Worm (Caenorhabditis elegans) whole organism, mixed stage, embryonic: ENCODE results near the gene C49G7.12.

Source experiments
- M03D4.4 ChIP-seq: sonication (generic microtip); optimal IDR thresholded peaks from 2 replicates; lab custom pipeline; 2017; ENCODE audit warnings: mild to moderate bottlenecking, missing genetic modification characterization, missing compliant biosample characterization
- blmp-1 ChIP-seq: fragments of 150-350 bp; optimal IDR thresholded peaks from 2 replicates; lab custom pipeline; 2014; ENCODE audit warnings: missing biosample characterization, missing genetic modification characterization
- ceh-39 ChIP-seq: fragments of 150-350 bp; optimal IDR thresholded peaks from 2 replicates; lab custom pipeline; 2014; ENCODE audit warnings: missing biosample characterization, missing genetic modification characterization
- ceh-43 ChIP-seq: fragments of 200-800 bp; sonication (Bioruptor generic); optimal IDR thresholded peaks from 2 replicates; lab custom pipeline; 2018; ENCODE audit warnings: mild to moderate bottlenecking, missing genetic modification characterization, moderate library complexity, missing compliant biosample characterization
- ceh-83 ChIP-seq: fragments of 200-800 bp; sonication (Bioruptor generic); optimal IDR thresholded peaks from 2 replicates; lab custom pipeline; 2018; ENCODE audit warnings: mild to moderate bottlenecking, missing genetic modification characterization, missing compliant biosample characterization
- cnd-1 ChIP-seq: fragments of 200-800 bp; sonication (Bioruptor generic); optimal IDR thresholded peaks from 2 replicates; lab custom pipeline; 2018; ENCODE audit warnings: mild to moderate bottlenecking, missing genetic modification characterization, missing compliant biosample characterization
- drap-1 ChIP-seq: fragments of 200-800 bp; sonication (Bioruptor generic); optimal IDR thresholded peaks from 3 replicates; lab custom pipeline; 2018; ENCODE audit warnings: mild to moderate bottlenecking, missing genetic modification characterization, missing compliant biosample characterization
- elt-1 ChIP-seq: sonication (generic microtip); optimal IDR thresholded peaks from 2 replicates; lab custom pipeline; 2017; ENCODE audit warnings: missing genetic modification characterization, mild to moderate bottlenecking, missing compliant biosample characterization, antibody characterized with exemption, moderate library complexity, borderline replicate concordance; ENCODE audit not compliant: insufficient read depth
- elt-3 ChIP-seq: fragments of 150-350 bp; optimal IDR thresholded peaks from 2 replicates; lab custom pipeline; 2014; ENCODE audit warnings: missing biosample characterization, missing genetic modification characterization
- flh-1 ChIP-seq: fragments of 200-800 bp; sonication (Bioruptor generic); optimal IDR thresholded peaks from 2 replicates; lab custom pipeline; 2018; ENCODE audit warnings: mild to moderate bottlenecking, missing genetic modification characterization, moderate library complexity, missing compliant biosample characterization
- hlh-1 ChIP-seq: fragments of 150-350 bp; optimal IDR thresholded peaks from 2 replicates; lab custom pipeline; 2014; ENCODE audit warnings: missing biosample characterization, missing genetic modification reagents, missing genetic modification characterization
- lin-13 ChIP-seq: fragments of 150-350 bp; optimal IDR thresholded peaks from 2 replicates; lab custom pipeline; 2014; ENCODE audit warnings: missing biosample characterization, missing genetic modification characterization
- lin-32 ChIP-seq: fragments of 200-800 bp; sonication (Bioruptor generic); optimal IDR thresholded peaks from 2 replicates; lab custom pipeline; 2018; ENCODE audit warnings: mild to moderate bottlenecking, missing genetic modification characterization, missing compliant biosample characterization
- lsy-2 ChIP-seq: fragments of 150-350 bp; optimal IDR thresholded peaks from 2 replicates; lab custom pipeline; 2014; ENCODE audit warnings: missing biosample characterization, missing genetic modification characterization
- mab-5 ChIP-seq: fragments of 150-350 bp; optimal IDR thresholded peaks from 2 replicates; lab custom pipeline; 2014; ENCODE audit warnings: missing biosample characterization, missing genetic modification characterization
- mep-1 ChIP-seq: fragments of 150-350 bp; optimal IDR thresholded peaks from 2 replicates; lab custom pipeline; 2017; ENCODE audit warnings: missing biosample characterization, missing genetic modification reagents, missing genetic modification characterization, inconsistent platforms
- mls-2 ChIP-seq: sonication (generic microtip); optimal IDR thresholded peaks from 2 replicates; lab custom pipeline; 2016; ENCODE audit warnings: mild to moderate bottlenecking, missing genetic modification characterization, moderate library complexity, missing compliant biosample characterization
- nhr-12 ChIP-seq: fragments of 150-350 bp; optimal IDR thresholded peaks from 2 replicates; lab custom pipeline; 2014; ENCODE audit warnings: missing biosample characterization, missing genetic modification characterization
- nhr-2 ChIP-seq: fragments of 150-350 bp; optimal IDR thresholded peaks from 2 replicates; lab custom pipeline; 2014; ENCODE audit warnings: missing biosample characterization, missing genetic modification characterization
- nhr-237 ChIP-seq: fragments of 150-350 bp; optimal IDR thresholded peaks from 2 replicates; lab custom pipeline; 2014; ENCODE audit warnings: missing biosample characterization, missing genetic modification characterization
- nhr-28 ChIP-seq: fragments of 150-350 bp; optimal IDR thresholded peaks from 2 replicates; lab custom pipeline; 2014; ENCODE audit warnings: missing biosample characterization, missing genetic modification characterization
- nhr-76 ChIP-seq: sonication (generic microtip); optimal IDR thresholded peaks from 2 replicates; lab custom pipeline; 2017; ENCODE audit warnings: missing biosample characterization, missing genetic modification characterization
- pha-4 ChIP-seq: fragments of 150-350 bp; optimal IDR thresholded peaks from 2 replicates; lab custom pipeline; 2018; ENCODE audit warnings: missing biosample characterization, missing genetic modification reagents, missing genetic modification characterization
- sem-2 ChIP-seq: fragments of 200-800 bp; sonication (Bioruptor generic); optimal IDR thresholded peaks from 2 replicates; lab custom pipeline; 2018; ENCODE audit warnings: mild to moderate bottlenecking, missing genetic modification characterization, missing compliant biosample characterization
- snpc-4 ChIP-seq: fragments of 150-350 bp; optimal IDR thresholded peaks from 2 replicates; lab custom pipeline; 2014; ENCODE audit warnings: missing biosample characterization, missing genetic modification characterization
- sptf-1 ChIP-seq: sonication (generic microtip); optimal IDR thresholded peaks from 2 replicates; lab custom pipeline; 2017; ENCODE audit warnings: mild to moderate bottlenecking, missing genetic modification characterization, moderate library complexity, missing compliant biosample characterization
- tbx-8 ChIP-seq: fragments of 200-800 bp; sonication (Bioruptor generic); optimal IDR thresholded peaks from 2 replicates; lab custom pipeline; 2018; ENCODE audit warnings: mild to moderate bottlenecking, missing genetic modification characterization, moderate library complexity, missing compliant biosample characterization
- unc-120 ChIP-seq: sonication (generic microtip); optimal IDR thresholded peaks from 2 replicates; lab custom pipeline; 2017; ENCODE audit warnings: missing genetic modification characterization, missing compliant biosample characterization; ENCODE audit not compliant: poor library complexity, severe bottlenecking
- unc-39 ChIP-seq: fragments of 150-350 bp; optimal IDR thresholded peaks from 2 replicates; lab custom pipeline; 2014; ENCODE audit warnings: missing biosample characterization, missing genetic modification characterization
- unc-62 ChIP-seq: fragments of 150-350 bp; optimal IDR thresholded peaks from 2 replicates; lab custom pipeline; 2014; ENCODE audit warnings: missing biosample characterization, missing genetic modification reagents, missing genetic modification characterization
- zip-8 ChIP-seq: fragments of 150-350 bp; optimal IDR thresholded peaks from 2 replicates; lab custom pipeline; 2014; ENCODE audit warnings: missing biosample characterization, missing genetic modification characterization
- ztf-11 ChIP-seq: fragments of 150-350 bp; optimal IDR thresholded peaks from 2 replicates; lab custom pipeline; 2014; ENCODE audit warnings: missing biosample characterization, missing genetic modification characterization

Gene C49G7.12

DNA sequence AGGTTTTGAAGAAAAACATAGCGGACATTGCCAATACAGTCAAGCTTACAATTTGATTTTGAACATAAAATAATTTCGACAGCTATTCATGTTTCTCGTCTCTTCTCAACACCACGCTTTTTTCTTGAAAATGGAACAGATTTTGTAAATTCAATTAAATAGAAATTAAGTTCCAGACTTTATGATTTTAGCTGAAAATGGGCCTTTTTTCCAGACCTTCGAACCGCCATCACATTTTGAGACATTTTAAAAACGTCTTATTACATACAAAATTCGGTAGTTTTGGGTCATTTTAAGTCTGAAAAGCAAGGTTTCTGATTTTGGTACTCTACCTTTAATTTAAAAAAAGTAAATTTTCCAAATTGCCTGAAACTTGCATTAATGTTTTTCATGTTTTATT lies at the start of gene C49G7.12:
Gene C49G7.12, plus strand, starts transcription at position 301 of the 400 bp plus-strand sequence.
- TF ChIP-seq elt-1 (tag; lab: Kevin White, UChicago) (no peak), lin-13 (tag; lab: Kevin White, UChicago) (no peak), ceh-39 (tag; lab: Kevin White, UChicago) (no peak), elt-3 (tag; lab: Kevin White, UChicago) (no peak), pha-4 (tag; lab: Kevin White, UChicago) (no peak), sem-2 (GFP tag; lab: Kevin White, UChicago) (no peak), mls-2 (no peak), nhr-28 (tag; lab: Kevin White, UChicago) (no peak), drap-1 (no peak), unc-62 (GFP tag; lab: Kevin White, UChicago) (no peak), ceh-83 (GFP tag; lab: Kevin White, UChicago) (no peak), unc-39 (tag; lab: Kevin White, UChicago) (no peak), nhr-237 (no peak), ceh-43 (no peak)

DNA sequence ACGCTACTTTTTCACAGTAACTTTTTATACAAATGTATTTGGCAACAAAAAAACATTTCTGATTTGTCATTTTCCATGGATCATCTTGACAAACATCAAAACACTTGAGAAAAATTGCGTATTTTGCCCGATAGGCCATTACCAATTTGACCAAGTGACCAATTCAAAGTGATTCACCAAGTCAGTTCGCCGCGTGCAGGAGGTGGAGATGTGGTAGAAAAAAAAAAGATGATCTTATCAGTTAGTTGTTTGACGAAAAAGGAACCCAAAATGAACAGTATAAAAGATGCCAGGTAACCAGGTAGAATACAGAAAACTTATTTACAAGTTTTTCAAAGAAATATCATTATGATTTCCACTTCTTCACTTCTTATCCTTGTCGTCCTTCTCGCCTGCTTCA lies 49.1 kb upstream of the C49G7.12 start, which contains the start of gene nlp-27:
Gene nlp-27, plus strand, starts transcription at position 309 of the 400 bp plus-strand sequence.
- TF ChIP-seq drap-1 (no peak), ceh-43 (no peak), elt-1 (tag; lab: Kevin White, UChicago) (no peak), nhr-28 (tag; lab: Kevin White, UChicago) (no peak), nhr-76 (tag; lab: Kevin White, UChicago) (no peak), nhr-2 (tag; lab: Kevin White, UChicago) (no peak), mep-1 (no peak), unc-120 (no peak), snpc-4 (tag; lab: Kevin White, UChicago) (no peak), ztf-11 (tag; lab: Kevin White, UChicago) (no peak), tbx-8 (GFP tag; lab: Kevin White, UChicago) (no peak), sptf-1 (tag; lab: Kevin White, UChicago) (no peak), hlh-1 (tag; lab: Kevin White, UChicago) (no peak), elt-3 (tag; lab: Kevin White, UChicago) (no peak), unc-39 (tag; lab: Kevin White, UChicago) (no peak), pha-4 (tag; lab: Kevin White, UChicago) (no peak), lsy-2 (tag; lab: Kevin White, UChicago) (no peak), blmp-1 (no peak), zip-8 (tag; lab: Kevin White, UChicago) (no peak)

- TF ChIP-seq nhr-28 (tag; lab: Kevin White, UChicago) (no peak), nhr-12 (tag; lab: Kevin White, UChicago) (no peak), unc-39 (tag; lab: Kevin White, UChicago) (no peak), nhr-237 (no peak), ceh-43 (no peak), lsy-2 (tag; lab: Kevin White, UChicago) (no peak), elt-1 (tag; lab: Kevin White, UChicago) (no peak)
Measured at ce11 chrV:3992334-3992733, 45.9 kb upstream of the C49G7.12 start.

DNA sequence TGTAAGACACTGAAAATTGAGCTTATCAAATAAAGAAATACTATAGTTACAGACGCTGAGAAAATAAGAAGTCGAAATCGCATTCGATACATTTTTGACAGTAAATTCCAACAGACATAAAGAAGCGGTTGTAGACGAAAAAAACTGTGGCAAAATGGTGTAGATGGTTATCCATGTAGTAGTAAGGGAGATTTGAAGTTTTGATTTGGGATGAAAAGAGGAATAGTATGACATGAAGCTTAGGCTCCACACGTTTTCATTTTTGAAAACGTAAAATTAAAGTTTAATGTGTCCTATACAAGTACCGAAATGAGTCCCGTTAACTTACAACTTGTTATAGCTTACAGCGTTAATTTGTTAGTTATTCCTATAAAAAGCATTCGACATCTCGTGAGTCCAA lies 44.2 kb upstream of the C49G7.12 start, which contains the start of gene K09D9.9:
Gene K09D9.9, minus strand, starts transcription at position 101 of the 400 bp plus-strand sequence.
- TF ChIP-seq nhr-12 (tag; lab: Kevin White, UChicago): no peak
- TF ChIP-seq unc-120: no peak
- TF ChIP-seq lin-32 (GFP tag; lab: Kevin White, UChicago): no peak

DNA sequence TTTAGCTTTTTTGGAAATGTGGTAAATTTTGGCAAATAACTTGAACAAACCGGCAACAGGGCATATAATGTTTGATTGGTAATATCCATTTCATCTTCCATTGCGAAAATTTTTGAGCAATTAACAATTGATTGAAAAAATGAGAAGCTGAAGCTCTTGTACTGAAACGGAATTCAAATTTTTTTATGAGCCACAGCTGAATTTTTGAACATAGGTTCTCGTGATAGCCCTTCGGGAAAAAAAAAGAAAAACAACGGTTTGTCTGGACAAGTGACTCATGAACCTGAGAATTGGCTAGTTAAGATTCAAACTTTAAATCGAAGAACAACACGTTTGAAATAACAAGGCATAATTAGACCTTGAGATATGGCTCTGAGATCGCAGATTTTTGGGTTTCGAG lies 42.4 kb upstream of the C49G7.12 start, which contains the start of gene srx-62:
Gene srx-62, minus strand, starts transcription at position 101 of the 400 bp plus-strand sequence.
- TF ChIP-seq mab-5 (no peak), nhr-2 (tag; lab: Kevin White, UChicago) (no peak), snpc-4 (tag; lab: Kevin White, UChicago) (no peak), blmp-1 (no peak), lsy-2 (tag; lab: Kevin White, UChicago) (no peak), elt-1 (tag; lab: Kevin White, UChicago) (no peak), mls-2 (no peak), tbx-8 (GFP tag; lab: Kevin White, UChicago) (no peak), nhr-237 (no peak), M03D4.4 (tag; lab: Kevin White, UChicago) (no peak), lin-13 (tag; lab: Kevin White, UChicago) (no peak), zip-8 (tag; lab: Kevin White, UChicago) (no peak), ceh-39 (tag; lab: Kevin White, UChicago) (no peak), flh-1 (GFP tag; lab: Kevin White, UChicago) (no peak), unc-62 (GFP tag; lab: Kevin White, UChicago) (no peak), ztf-11 (tag; lab: Kevin White, UChicago) (no peak), mep-1 (no peak), cnd-1 (tag; lab: Kevin White, UChicago) (no peak), nhr-12 (tag; lab: Kevin White, UChicago) (no peak)
